Worm (Caenorhabditis elegans): ENCODE results near the gene ZK742.7.

ZK742.7 gene

DNA sequence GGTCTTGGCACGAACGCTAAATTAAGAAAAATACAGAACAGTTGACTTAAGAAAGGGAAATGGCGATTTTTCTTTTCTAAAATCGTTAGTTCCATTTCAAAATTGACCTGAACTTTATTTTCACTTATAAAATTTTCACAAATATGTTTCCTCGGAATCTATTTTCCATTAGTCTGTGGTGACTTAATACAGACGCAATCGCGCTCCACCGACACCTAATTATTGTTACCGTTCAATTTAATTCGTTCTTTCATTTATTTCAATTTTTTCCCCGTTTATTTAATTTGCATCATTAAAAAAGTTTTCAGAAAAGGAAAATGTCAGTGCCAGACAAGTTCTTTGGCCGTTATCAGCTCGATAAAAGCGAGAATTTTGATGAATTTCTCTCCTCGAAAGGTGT lies 22.1 kb downstream of the ZK742.7 start, which contains the start of gene lbp-4 (continued):
- TF ChIP-seq repo-1 (tag; optimal IDR thresholded peaks at IDR 0.05), result no peak
- no peak for TF ChIP-seq him-1 (tag; optimal IDR thresholded peaks at IDR 0.05)
- no peak for TF ChIP-seq nhr-179 (tag; optimal IDR thresholded peaks at IDR 0.05)
- TF ChIP-seq F23B12.7 (tag; optimal IDR thresholded peaks at IDR 0.05; ENCODE audit: insufficient read depth), result peak; percentile 74
- TF ChIP-seq ztf-25 (GFP tag; IDR thresholded peaks at IDR 0.05), result no peak
- TF ChIP-seq T07F8.4 (tag; optimal IDR thresholded peaks at IDR 0.05), result no peak
- no peak for TF ChIP-seq Y56A3A.18 (GFP tag; IDR thresholded peaks at IDR 0.05)
- TF ChIP-seq lin-54 (GFP tag; optimal IDR thresholded peaks at IDR 0.05), result no peak
- no peak for TF ChIP-seq F55B11.4 (tag; optimal IDR thresholded peaks at IDR 0.05; ENCODE audit: borderline replicate concordance, insufficient read depth)
- TF ChIP-seq lin-26 (GFP tag; IDR thresholded peaks at IDR 0.05), result no peak

DNA sequence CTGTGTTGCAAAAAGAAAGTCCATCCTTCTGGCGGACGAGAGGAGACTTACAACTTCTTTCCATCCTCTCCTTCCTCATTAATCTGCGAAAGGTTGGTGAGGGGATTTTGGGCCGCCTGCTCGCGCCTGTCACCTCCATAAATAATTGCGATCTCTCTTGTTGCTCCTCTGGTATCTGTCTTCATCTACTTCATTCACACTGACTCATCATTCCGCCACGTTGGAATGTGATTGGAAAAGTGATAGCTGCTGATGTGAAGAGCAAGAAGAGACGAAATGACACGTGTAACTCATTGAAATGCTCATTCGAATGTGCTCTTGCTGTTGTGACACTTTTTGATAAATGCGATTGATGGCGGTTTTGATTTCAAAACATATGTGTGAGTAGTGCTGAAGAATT lies 24.5 kb downstream of the ZK742.7 start:
- TF ChIP-seq Y79H2A.3 (GFP tag; conservative IDR thresholded peaks at IDR 0.05), result no peak

DNA sequence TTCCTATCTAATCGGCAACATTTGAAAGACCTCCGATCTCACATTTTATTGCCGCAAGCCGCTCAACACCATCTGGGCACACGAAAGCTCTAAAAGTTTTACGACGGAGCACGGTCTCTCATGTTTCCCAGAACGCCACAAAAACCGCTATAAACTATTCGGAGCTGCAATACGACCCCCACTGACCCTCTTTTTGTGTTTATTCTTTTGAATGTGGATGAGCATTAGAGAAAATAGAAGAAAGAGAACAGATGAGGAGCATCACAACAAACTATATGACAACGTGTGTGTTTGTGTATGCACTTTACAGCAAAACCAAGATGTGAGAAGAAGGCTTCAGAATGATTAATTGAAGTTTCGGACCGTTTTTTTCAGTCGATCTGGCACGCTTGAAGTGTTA lies 26.0 kb downstream of the ZK742.7 start:
- TF ChIP-seq attf-3 (GFP tag; conservative IDR thresholded peaks at IDR 0.05), result no peak
- no peak for TF ChIP-seq sdz-38 (tag; optimal IDR thresholded peaks at IDR 0.05)
- TF ChIP-seq ceh-27 (GFP tag; optimal IDR thresholded peaks at IDR 0.05), result no peak
- no peak for TF ChIP-seq lin-35 (GFP tag; optimal IDR thresholded peaks at IDR 0.05)
- TF ChIP-seq madf-10 (tag; optimal IDR thresholded peaks at IDR 0.05), result no peak
- no peak for TF ChIP-seq snpc-3.4 (tag; optimal IDR thresholded peaks at IDR 0.05)
- TF ChIP-seq ama-1 (optimal IDR thresholded peaks at IDR 0.05), result no peak
- TF ChIP-seq ama-1 (GFP tag; optimal IDR thresholded peaks at IDR 0.05), result no peak
- no peak for TF ChIP-seq tbx-9 (tag; optimal IDR thresholded peaks at IDR 0.05; ENCODE audit: borderline replicate concordance)
- no peak for TF ChIP-seq ztf-6 (GFP tag; IDR thresholded peaks at IDR 0.05)
- no peak for TF ChIP-seq mxl-1 (tag; optimal IDR thresholded peaks at IDR 0.05)
- TF ChIP-seq nhr-120 (GFP tag; IDR thresholded peaks at IDR 0.05), result no peak
- no peak for TF ChIP-seq ztf-25 (GFP tag; IDR thresholded peaks at IDR 0.05)
- no peak for TF ChIP-seq lag-1 (GFP tag; IDR thresholded peaks at IDR 0.05)

DNA sequence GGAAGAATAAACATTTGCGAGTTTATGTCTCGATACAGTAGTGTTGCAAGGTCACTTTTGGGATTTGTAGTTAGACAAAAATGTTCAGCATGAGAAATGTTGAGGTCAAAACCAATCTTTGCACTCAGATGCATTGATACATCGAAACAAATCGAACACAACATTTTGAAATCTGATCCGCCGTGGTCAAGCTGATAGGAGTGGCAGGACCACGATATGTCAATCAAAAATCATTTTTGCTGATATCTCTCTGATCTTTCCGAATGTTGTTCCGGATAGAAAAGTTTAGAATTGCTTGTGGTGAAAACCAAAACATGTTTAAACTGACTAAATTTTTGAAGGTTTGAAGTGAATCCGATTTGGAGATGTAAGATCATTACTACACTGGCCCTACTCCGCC lies 27.7 kb downstream of the ZK742.7 start:
- TF ChIP-seq hlh-12 (tag; optimal IDR thresholded peaks at IDR 0.05), result no peak
- TF ChIP-seq D2030.7 (GFP tag; IDR thresholded peaks at IDR 0.05), result no peak
- TF ChIP-seq him-1 (tag; optimal IDR thresholded peaks at IDR 0.05), result no peak
- no peak for TF ChIP-seq hlh-26 (GFP tag; conservative IDR thresholded peaks at IDR 0.05)
- TF ChIP-seq egl-44 (GFP tag; IDR thresholded peaks at IDR 0.05), result no peak
- TF ChIP-seq hmg-20 (GFP tag; IDR thresholded peaks at IDR 0.05), result no peak
- TF ChIP-seq tlf-1 (GFP tag; optimal IDR thresholded peaks at IDR 0.05), result no peak
- TF ChIP-seq F33H1.4 (GFP tag; IDR thresholded peaks at IDR 0.05), result no peak
- no peak for TF ChIP-seq C17E4.6 (GFP tag; IDR thresholded peaks at IDR 0.05)
- no peak for TF ChIP-seq hrde-1 (tag; optimal IDR thresholded peaks at IDR 0.05; ENCODE audit: borderline replicate concordance)
- TF ChIP-seq ztf-26 (tag; optimal IDR thresholded peaks at IDR 0.05), result no peak
- TF ChIP-seq unc-130 (GFP tag; optimal IDR thresholded peaks at IDR 0.05), result no peak
- TF ChIP-seq hmg-1.2 (GFP tag; IDR thresholded peaks at IDR 0.05), result no peak
- TF ChIP-seq ceh-27 (GFP tag; optimal IDR thresholded peaks at IDR 0.05), result no peak
- no peak for TF ChIP-seq madf-8 (GFP tag; conservative IDR thresholded peaks at IDR 0.05)
- TF ChIP-seq F49E8.2 (tag; optimal IDR thresholded peaks at IDR 0.05; ENCODE audit: insufficient read depth), result no peak
